Worm (Caenorhabditis elegans) whole organism, L4 larva: ENCODE data around the gene Y80D3A.8.

Source experiments
- F49E8.2 ChIP-seq: sonication (generic microtip); optimal IDR thresholded peaks from 2 replicates; lab custom pipeline; 2016; ENCODE audit warnings: missing compliant biosample characterization, mild to moderate bottlenecking, missing genetic modification characterization, borderline replicate concordance
- ceh-44 ChIP-seq: fragments of 200-800 bp; sonication (Bioruptor generic); IDR thresholded peaks from 2 replicates; pipeline ENCODE4 v1.3.6; 2022; ENCODE audit warnings: missing genetic modification reagents, missing genetic modification characterization, missing compliant biosample characterization
- lin-15B ChIP-seq: fragments of 150-350 bp; sonication (generic microtip); optimal IDR thresholded peaks from 3 replicates; lab custom pipeline; 2014; ENCODE audit warnings: missing biosample characterization, missing genetic modification characterization
- pha-4 ChIP-seq, 2 experiments: fragments of 150-350 bp in 1 of 2; fragments of 200-800 bp in 1 of 2; sonication (Bioruptor generic) in 1 of 2; IDR thresholded peaks in 1 of 2; optimal IDR thresholded peaks in 1 of 2; 2 replicates each; pipeline versions ENCODE4 v1.3.6 to Lab custom; 2014 to 2022; ENCODE audit warnings: missing genetic modification characterization in 2 of 2, missing genetic modification reagents in 2 of 2, missing biosample characterization in 1 of 2, missing compliant biosample characterization in 1 of 2
- unc-62 ChIP-seq, 3 experiments: fragments of 150-350 bp in 1 of 3; sonication (generic microtip); optimal IDR thresholded peaks in 2 of 3; peaks in 1 of 3; 1 replicate in 1 of 3; 2 replicates in 2 of 3; lab custom pipeline; 2014 to 2017; ENCODE audit warnings: missing biosample characterization in 3 of 3, missing genetic modification characterization in 3 of 3, missing genetic modification reagents in 3 of 3, missing genotype in 1 of 3

DNA sequence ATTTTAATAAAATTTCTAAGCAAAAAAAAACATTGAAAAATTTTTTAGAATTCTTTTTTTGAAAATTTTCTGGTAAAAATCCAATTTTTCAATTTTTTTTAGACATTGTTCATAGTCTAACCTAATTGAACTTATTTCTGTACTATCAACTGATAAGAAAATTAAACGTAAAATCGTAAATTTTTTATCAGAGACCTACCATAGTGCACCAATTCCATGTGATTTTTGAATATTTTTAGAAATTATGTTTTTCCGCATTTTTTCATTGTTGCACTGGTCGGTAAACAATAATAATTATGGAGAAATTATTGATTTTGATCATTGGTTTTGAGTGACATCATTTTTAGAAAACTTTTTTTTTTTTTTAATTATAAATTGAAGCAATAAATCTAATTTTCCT lies 36.1 kb downstream of the Y80D3A.8 start:
- TF ChIP-seq ceh-44 (GFP tag; lab: Robert Waterston, UW) (no peak), unc-62 (GFP tag; optimal IDR thresholded peaks at IDR 0.05 in 1 of 2; lab: Kevin White, UChicago) (no peak), unc-62 (tag; optimal IDR thresholded peaks at IDR 0.05; lab: Kevin White, UChicago) (no peak), F49E8.2 (no peak), lin-15B (tag; lab: Kevin White, UChicago) (no peak), pha-4 (GFP tag; IDR thresholded peaks at IDR 0.05; lab: Robert Waterston, UW) (no peak), pha-4 (tag; optimal IDR thresholded peaks at IDR 0.05; lab: Kevin White, UChicago) (no peak)
